Worm (Caenorhabditis elegans) whole organism, L1 larva: Measurements from ENCODE around the gene elt-6.

Experiments used
- C04F5.9 ChIP-seq: sonication (generic microtip); optimal IDR thresholded peaks from 2 replicates; lab custom pipeline; 2016; ENCODE audit warnings: missing genetic modification characterization, missing compliant biosample characterization
- F16B12.6 ChIP-seq: fragments of 150-350 bp; optimal IDR thresholded peaks from 2 replicates; lab custom pipeline; 2014; ENCODE audit warnings: missing biosample characterization, missing genetic modification characterization
- ama-1 ChIP-seq: fragments of 150-350 bp; optimal IDR thresholded peaks from 2 replicates; lab custom pipeline; 2014
- ceh-63 ChIP-seq: fragments of 200-800 bp; sonication (Bioruptor generic); optimal IDR thresholded peaks from 2 replicates; lab custom pipeline; 2018; ENCODE audit warnings: mild to moderate bottlenecking, missing genetic modification characterization, missing compliant biosample characterization
- ceh-88 ChIP-seq: fragments of 200-800 bp; sonication (Bioruptor generic); IDR thresholded peaks from 2 replicates; pipeline ENCODE4 v1.3.6; 2022; ENCODE audit warnings: missing genetic modification characterization, missing compliant biosample characterization
- ces-1 ChIP-seq: fragments of 150-350 bp; optimal IDR thresholded peaks from 2 replicates; lab custom pipeline; 2014; ENCODE audit warnings: missing biosample characterization, missing genetic modification reagents, missing genetic modification characterization
- dpl-1 ChIP-seq, 3 experiments: fragments of 150-350 bp in 2 of 3; sonication (generic microtip) in 1 of 3; optimal IDR thresholded peaks; 2 replicates each; lab custom pipeline; 2014 to 2017; ENCODE audit warnings: missing biosample characterization in 3 of 3, missing genetic modification characterization in 3 of 3, missing genetic modification reagents in 3 of 3
- efl-3 ChIP-seq: fragments of 200-800 bp; sonication (Bioruptor generic); optimal IDR thresholded peaks from 2 replicates; lab custom pipeline; 2018; ENCODE audit warnings: mild to moderate bottlenecking, missing genetic modification characterization, missing compliant biosample characterization
- egl-27 ChIP-seq, 2 experiments: fragments of 150-350 bp in 1 of 2; sonication (generic microtip); optimal IDR thresholded peaks; 3 replicates each; lab custom pipeline; 2017 to 2018; ENCODE audit warnings: missing biosample characterization in 2 of 2, missing genetic modification characterization in 2 of 2, missing genetic modification reagents in 2 of 2
- ets-5 ChIP-seq: fragments of 200-800 bp; sonication (Bioruptor generic); IDR thresholded peaks from 2 replicates; pipeline ENCODE4 v1.3.6; 2022; ENCODE audit warnings: missing genetic modification characterization, missing compliant biosample characterization
- fkh-8 ChIP-seq: sonication (generic microtip); optimal IDR thresholded peaks from 2 replicates; lab custom pipeline; 2016; ENCODE audit warnings: mild to moderate bottlenecking, missing genetic modification characterization, missing compliant biosample characterization
- fos-1 ChIP-seq: fragments of 150-350 bp; optimal IDR thresholded peaks from 2 replicates; lab custom pipeline; 2014; ENCODE audit warnings: missing biosample characterization, missing genetic modification characterization
- grh-1 ChIP-seq: fragments of 200-800 bp; sonication (Bioruptor generic); IDR thresholded peaks from 2 replicates; pipeline ENCODE4 v1.3.6; 2022; ENCODE audit warnings: missing genetic modification reagents, missing genetic modification characterization, missing compliant biosample characterization
- hlh-4 ChIP-seq: sonication (generic microtip); optimal IDR thresholded peaks from 2 replicates; lab custom pipeline; 2016; ENCODE audit warnings: mild to moderate bottlenecking, missing genetic modification characterization, missing compliant biosample characterization
- irx-1 ChIP-seq: sonication (generic microtip); optimal IDR thresholded peaks from 2 replicates; lab custom pipeline; 2016; ENCODE audit warnings: missing genetic modification characterization, missing compliant biosample characterization
- lin-13 ChIP-seq: fragments of 150-350 bp; optimal IDR thresholded peaks from 2 replicates; lab custom pipeline; 2014; ENCODE audit warnings: missing biosample characterization, missing genetic modification reagents, missing genetic modification characterization
- lin-39 ChIP-seq: fragments of 150-350 bp; optimal IDR thresholded peaks from 2 replicates; lab custom pipeline; 2014; ENCODE audit warnings: missing biosample characterization, missing genetic modification reagents, missing genetic modification characterization
- lir-3 ChIP-seq: sonication (generic microtip); optimal IDR thresholded peaks from 2 replicates; lab custom pipeline; 2016; ENCODE audit warnings: mild to moderate bottlenecking, missing genetic modification characterization, moderate library complexity, missing compliant biosample characterization; ENCODE audit not compliant: poor library complexity
- mab-9 ChIP-seq: fragments of 200-800 bp; sonication (Bioruptor generic); IDR thresholded peaks from 2 replicates; pipeline ENCODE4 v1.3.6; 2022; ENCODE audit warnings: missing genetic modification reagents, missing genetic modification characterization, missing compliant biosample characterization
- mdl-1 ChIP-seq, 2 experiments: fragments of 150-350 bp; optimal IDR thresholded peaks; 2 replicates each; lab custom pipeline; 2014 to 2017; ENCODE audit warnings: missing biosample characterization in 2 of 2, missing genetic modification characterization in 2 of 2, inconsistent platforms in 1 of 2
- mef-2 ChIP-seq: fragments of 150-350 bp; optimal IDR thresholded peaks from 2 replicates; lab custom pipeline; 2014; ENCODE audit warnings: missing biosample characterization, missing genetic modification characterization
- mep-1 ChIP-seq: fragments of 150-350 bp; optimal IDR thresholded peaks from 2 replicates; lab custom pipeline; 2014; ENCODE audit warnings: missing biosample characterization, missing genetic modification characterization
- nhr-19 ChIP-seq: fragments of 200-800 bp; sonication (Bioruptor generic); conservative IDR thresholded peaks from 2 replicates; pipeline ENCODE4 v1.3.6; 2022; ENCODE audit warnings: missing genetic modification characterization, missing compliant biosample characterization
- nhr-20 ChIP-seq: sonication (generic microtip); optimal IDR thresholded peaks from 2 replicates; lab custom pipeline; 2016; ENCODE audit warnings: mild to moderate bottlenecking, missing genetic modification characterization, missing compliant biosample characterization
- nhr-28 ChIP-seq: fragments of 150-350 bp; optimal IDR thresholded peaks from 2 replicates; lab custom pipeline; 2014; ENCODE audit warnings: missing biosample characterization, missing genetic modification characterization
- nhr-47 ChIP-seq: sonication (generic microtip); optimal IDR thresholded peaks from 2 replicates; lab custom pipeline; 2016; ENCODE audit warnings: mild to moderate bottlenecking, missing genetic modification characterization, moderate library complexity, missing compliant biosample characterization
- pax-3 ChIP-seq: fragments of 200-800 bp; sonication (Bioruptor generic); optimal IDR thresholded peaks from 2 replicates; lab custom pipeline; 2018; ENCODE audit warnings: mild to moderate bottlenecking, missing genetic modification characterization, moderate library complexity, missing compliant biosample characterization
- rnt-1 ChIP-seq: sonication (generic microtip); optimal IDR thresholded peaks from 2 replicates; lab custom pipeline; 2016; ENCODE audit warnings: mild to moderate bottlenecking, missing genetic modification characterization, moderate library complexity, missing compliant biosample characterization
- sptf-1 ChIP-seq: fragments of 150-350 bp; optimal IDR thresholded peaks from 2 replicates; lab custom pipeline; 2014; ENCODE audit warnings: missing biosample characterization, missing genetic modification characterization
- tbx-2 ChIP-seq: sonication (generic microtip); optimal IDR thresholded peaks from 2 replicates; lab custom pipeline; 2016; ENCODE audit warnings: missing genetic modification characterization, missing compliant biosample characterization
- unc-130 ChIP-seq: fragments of 150-350 bp; optimal IDR thresholded peaks from 2 replicates; lab custom pipeline; 2017; ENCODE audit warnings: missing biosample characterization, missing genetic modification characterization, inconsistent platforms
- unc-86 ChIP-seq: sonication (generic microtip); optimal IDR thresholded peaks from 2 replicates; lab custom pipeline; 2016; ENCODE audit warnings: missing genetic modification characterization, missing compliant biosample characterization
- unc-98 ChIP-seq: fragments of 200-800 bp; sonication (Bioruptor generic); IDR thresholded peaks from 2 replicates; pipeline ENCODE4 v1.3.6; 2022; ENCODE audit warnings: missing genetic modification characterization, missing compliant biosample characterization
- xbp-1 ChIP-seq: sonication (generic microtip); optimal IDR thresholded peaks from 2 replicates; lab custom pipeline; 2016; ENCODE audit warnings: missing genetic modification characterization, missing compliant biosample characterization
- zag-1 ChIP-seq: fragments of 150-350 bp; optimal IDR thresholded peaks from 2 replicates; lab custom pipeline; 2014; ENCODE audit warnings: missing biosample characterization, missing genetic modification characterization
- zip-4 ChIP-seq: fragments of 200-800 bp; sonication (Bioruptor generic); optimal IDR thresholded peaks from 2 replicates; lab custom pipeline; 2018; ENCODE audit warnings: mild to moderate bottlenecking, missing genetic modification characterization, moderate library complexity, missing compliant biosample characterization
- ztf-4 ChIP-seq: fragments of 150-350 bp; optimal IDR thresholded peaks from 2 replicates; lab custom pipeline; 2014; ENCODE audit warnings: missing biosample characterization, missing genetic modification characterization

elt-6 gene

ce11 chrIV:1964057-1964456 is 46.3 kb downstream of the elt-6 start:
- TF ChIP-seq grh-1 (GFP tag; lab: Robert Waterston, UW) (no peak), xbp-1 (no peak)

DNA sequence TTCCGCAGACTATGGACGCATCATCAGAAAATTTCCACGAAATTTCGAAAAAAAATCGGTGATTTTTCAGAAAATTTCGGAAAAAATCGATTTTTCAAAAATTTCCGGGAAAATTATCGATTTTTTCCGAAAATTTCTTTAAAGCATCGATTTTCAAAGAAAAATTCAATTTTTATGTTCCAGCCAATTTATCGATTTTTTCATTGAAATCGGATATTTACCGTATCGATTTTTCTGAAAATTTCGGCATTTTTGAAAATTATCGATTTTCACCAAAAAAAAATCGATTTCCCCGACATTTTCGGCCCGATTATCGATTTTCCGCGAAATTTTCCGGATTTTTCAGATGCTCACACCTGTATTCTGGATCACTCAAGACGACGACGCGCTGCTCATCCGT is 47.4 kb downstream of the elt-6 start, which contains the start of gene Y48A5A.1:
Gene Y48A5A.1, plus strand, starts transcription at position 347 of the 400 bp plus-strand sequence.
- TF ChIP-seq ama-1 (no peak), ces-1 (GFP tag; lab: Kevin White, UChicago) (no peak), unc-86 (tag; lab: Kevin White, UChicago) (no peak), unc-130 (tag; lab: Kevin White, UChicago) (no peak), ztf-4 (tag; lab: Kevin White, UChicago) (no peak), nhr-28 (tag; lab: Kevin White, UChicago) (no peak), egl-27 (tag; optimal IDR thresholded peaks at IDR 0.05; lab: Kevin White, UChicago) (no peak)

DNA sequence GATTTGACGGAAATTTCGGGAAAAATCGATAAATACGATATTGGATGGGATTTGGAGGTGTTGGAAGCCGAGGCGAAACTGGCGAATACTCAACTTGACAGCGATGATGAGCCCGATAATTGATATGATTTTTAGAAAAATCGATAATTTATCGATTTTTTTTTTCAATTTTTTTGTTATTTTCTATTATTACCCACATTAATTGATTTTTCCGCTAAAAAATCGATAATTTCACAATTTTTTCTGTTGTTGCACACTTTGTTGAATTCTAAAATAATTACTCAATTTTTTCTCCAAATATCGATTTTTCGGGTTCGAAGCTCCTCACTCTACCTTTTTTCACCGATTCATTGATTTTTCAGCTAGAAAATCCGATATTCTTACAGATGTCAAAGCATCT is 51.6 kb downstream of the elt-6 start, which contains the start of gene Y48A5A.3:
Gene Y48A5A.3, plus strand, starts transcription at position 385 of the 400 bp plus-strand sequence.
- TF ChIP-seq dpl-1 (GFP tag; optimal IDR thresholded peaks at IDR 0.05; lab: Kevin White, UChicago) (no peak), tbx-2 (no peak), rnt-1 (tag; lab: Kevin White, UChicago) (no peak), ceh-88 (GFP tag; lab: Robert Waterston, UW) (no peak), ceh-63 (GFP tag; lab: Kevin White, UChicago) (no peak), nhr-19 (GFP tag; lab: Robert Waterston, UW) (no peak), pax-3 (tag; lab: Kevin White, UChicago) (no peak), unc-86 (tag; lab: Kevin White, UChicago) (no peak), lir-3 (tag; lab: Kevin White, UChicago) (no peak), ces-1 (GFP tag; lab: Kevin White, UChicago) (no peak), hlh-4 (no peak), fos-1 (tag; lab: Kevin White, UChicago) (no peak), xbp-1 (no peak), zip-4 (GFP tag; lab: Kevin White, UChicago) (no peak), lin-39 (tag; lab: Kevin White, UChicago) (no peak), irx-1 (tag; lab: Kevin White, UChicago) (no peak), mdl-1 (tag; optimal IDR thresholded peaks at IDR 0.05; lab: Kevin White, UChicago) (no peak), unc-98 (GFP tag; lab: Robert Waterston, UW) (no peak), sptf-1 (tag; lab: Kevin White, UChicago) (no peak)

ce11 chrIV:1970158-1970557 is 52.4 kb downstream of the elt-6 start:
- TF ChIP-seq unc-86 (tag; lab: Kevin White, UChicago) (no peak), ets-5 (GFP tag; lab: Robert Waterston, UW) (no peak), lir-3 (tag; lab: Kevin White, UChicago) (no peak), ceh-63 (GFP tag; lab: Kevin White, UChicago) (no peak), irx-1 (tag; lab: Kevin White, UChicago) (no peak), rnt-1 (tag; lab: Kevin White, UChicago) (no peak), zag-1 (tag; lab: Kevin White, UChicago) (no peak), unc-130 (tag; lab: Kevin White, UChicago) (no peak), mef-2 (tag; lab: Kevin White, UChicago) (no peak), nhr-47 (tag; lab: Kevin White, UChicago) (no peak), mab-9 (no peak), fkh-8 (tag; lab: Kevin White, UChicago) (no peak), lin-13 (GFP tag; lab: Kevin White, UChicago) (no peak), nhr-20 (tag; lab: Kevin White, UChicago) (no peak), dpl-1 (GFP tag; optimal IDR thresholded peaks at IDR 0.05; lab: Kevin White, UChicago) (no peak), F16B12.6 (tag; lab: Kevin White, UChicago) (no peak), C04F5.9 (tag; lab: Kevin White, UChicago) (no peak), efl-3 (GFP tag; lab: Kevin White, UChicago) (no peak), mep-1 (no peak)
- TF ChIP-seq, all 84 proteins: peak for 0
